Worm (Caenorhabditis elegans) whole organism, mixed stage, embryonic: ENCODE measurements around the gene F36D3.1.

Source experiments
- blmp-1 ChIP-seq: fragments of 150-350 bp; optimal IDR thresholded peaks from 2 replicates; lab custom pipeline; 2014; ENCODE audit warnings: missing biosample characterization, missing genetic modification characterization
- ceh-43 ChIP-seq: fragments of 200-800 bp; sonication (Bioruptor generic); optimal IDR thresholded peaks from 2 replicates; lab custom pipeline; 2018; ENCODE audit warnings: mild to moderate bottlenecking, missing genetic modification characterization, moderate library complexity, missing compliant biosample characterization
- ceh-83 ChIP-seq: fragments of 200-800 bp; sonication (Bioruptor generic); optimal IDR thresholded peaks from 2 replicates; lab custom pipeline; 2018; ENCODE audit warnings: mild to moderate bottlenecking, missing genetic modification characterization, missing compliant biosample characterization
- ces-1 ChIP-seq: fragments of 150-350 bp; optimal IDR thresholded peaks from 2 replicates; lab custom pipeline; 2014; ENCODE audit warnings: missing biosample characterization, missing genetic modification reagents, missing genetic modification characterization
- cnd-1 ChIP-seq: fragments of 200-800 bp; sonication (Bioruptor generic); optimal IDR thresholded peaks from 2 replicates; lab custom pipeline; 2018; ENCODE audit warnings: mild to moderate bottlenecking, missing genetic modification characterization, missing compliant biosample characterization
- drap-1 ChIP-seq: fragments of 200-800 bp; sonication (Bioruptor generic); optimal IDR thresholded peaks from 3 replicates; lab custom pipeline; 2018; ENCODE audit warnings: mild to moderate bottlenecking, missing genetic modification characterization, missing compliant biosample characterization
- elt-1 ChIP-seq: sonication (generic microtip); optimal IDR thresholded peaks from 2 replicates; lab custom pipeline; 2017; ENCODE audit warnings: missing genetic modification characterization, mild to moderate bottlenecking, missing compliant biosample characterization, antibody characterized with exemption, moderate library complexity, borderline replicate concordance; ENCODE audit not compliant: insufficient read depth
- flh-1 ChIP-seq: fragments of 200-800 bp; sonication (Bioruptor generic); optimal IDR thresholded peaks from 2 replicates; lab custom pipeline; 2018; ENCODE audit warnings: mild to moderate bottlenecking, missing genetic modification characterization, moderate library complexity, missing compliant biosample characterization
- hlh-1 ChIP-seq: fragments of 150-350 bp; optimal IDR thresholded peaks from 2 replicates; lab custom pipeline; 2014; ENCODE audit warnings: missing biosample characterization, missing genetic modification reagents, missing genetic modification characterization
- lin-13 ChIP-seq: fragments of 150-350 bp; optimal IDR thresholded peaks from 2 replicates; lab custom pipeline; 2014; ENCODE audit warnings: missing biosample characterization, missing genetic modification characterization
- lin-32 ChIP-seq: fragments of 200-800 bp; sonication (Bioruptor generic); optimal IDR thresholded peaks from 2 replicates; lab custom pipeline; 2018; ENCODE audit warnings: mild to moderate bottlenecking, missing genetic modification characterization, missing compliant biosample characterization
- lsy-2 ChIP-seq: fragments of 150-350 bp; optimal IDR thresholded peaks from 2 replicates; lab custom pipeline; 2014; ENCODE audit warnings: missing biosample characterization, missing genetic modification characterization
- mab-5 ChIP-seq: fragments of 150-350 bp; optimal IDR thresholded peaks from 2 replicates; lab custom pipeline; 2014; ENCODE audit warnings: missing biosample characterization, missing genetic modification characterization
- mep-1 ChIP-seq: fragments of 150-350 bp; optimal IDR thresholded peaks from 2 replicates; lab custom pipeline; 2017; ENCODE audit warnings: missing biosample characterization, missing genetic modification reagents, missing genetic modification characterization, inconsistent platforms
- mls-2 ChIP-seq: sonication (generic microtip); optimal IDR thresholded peaks from 2 replicates; lab custom pipeline; 2016; ENCODE audit warnings: mild to moderate bottlenecking, missing genetic modification characterization, moderate library complexity, missing compliant biosample characterization
- nhr-12 ChIP-seq: fragments of 150-350 bp; optimal IDR thresholded peaks from 2 replicates; lab custom pipeline; 2014; ENCODE audit warnings: missing biosample characterization, missing genetic modification characterization
- nhr-2 ChIP-seq: fragments of 150-350 bp; optimal IDR thresholded peaks from 2 replicates; lab custom pipeline; 2014; ENCODE audit warnings: missing biosample characterization, missing genetic modification characterization
- nhr-237 ChIP-seq: fragments of 150-350 bp; optimal IDR thresholded peaks from 2 replicates; lab custom pipeline; 2014; ENCODE audit warnings: missing biosample characterization, missing genetic modification characterization
- nhr-28 ChIP-seq: fragments of 150-350 bp; optimal IDR thresholded peaks from 2 replicates; lab custom pipeline; 2014; ENCODE audit warnings: missing biosample characterization, missing genetic modification characterization
- nhr-76 ChIP-seq: sonication (generic microtip); optimal IDR thresholded peaks from 2 replicates; lab custom pipeline; 2017; ENCODE audit warnings: missing biosample characterization, missing genetic modification characterization
- pha-4 ChIP-seq: fragments of 150-350 bp; optimal IDR thresholded peaks from 2 replicates; lab custom pipeline; 2018; ENCODE audit warnings: missing biosample characterization, missing genetic modification reagents, missing genetic modification characterization
- snpc-4 ChIP-seq: fragments of 150-350 bp; optimal IDR thresholded peaks from 2 replicates; lab custom pipeline; 2014; ENCODE audit warnings: missing biosample characterization, missing genetic modification characterization
- tbx-8 ChIP-seq: fragments of 200-800 bp; sonication (Bioruptor generic); optimal IDR thresholded peaks from 2 replicates; lab custom pipeline; 2018; ENCODE audit warnings: mild to moderate bottlenecking, missing genetic modification characterization, moderate library complexity, missing compliant biosample characterization
- unc-39 ChIP-seq: fragments of 150-350 bp; optimal IDR thresholded peaks from 2 replicates; lab custom pipeline; 2014; ENCODE audit warnings: missing biosample characterization, missing genetic modification characterization
- unc-62 ChIP-seq: fragments of 150-350 bp; optimal IDR thresholded peaks from 2 replicates; lab custom pipeline; 2014; ENCODE audit warnings: missing biosample characterization, missing genetic modification reagents, missing genetic modification characterization
- ztf-11 ChIP-seq: fragments of 150-350 bp; optimal IDR thresholded peaks from 2 replicates; lab custom pipeline; 2014; ENCODE audit warnings: missing biosample characterization, missing genetic modification characterization

The F36D3.1 gene

DNA sequence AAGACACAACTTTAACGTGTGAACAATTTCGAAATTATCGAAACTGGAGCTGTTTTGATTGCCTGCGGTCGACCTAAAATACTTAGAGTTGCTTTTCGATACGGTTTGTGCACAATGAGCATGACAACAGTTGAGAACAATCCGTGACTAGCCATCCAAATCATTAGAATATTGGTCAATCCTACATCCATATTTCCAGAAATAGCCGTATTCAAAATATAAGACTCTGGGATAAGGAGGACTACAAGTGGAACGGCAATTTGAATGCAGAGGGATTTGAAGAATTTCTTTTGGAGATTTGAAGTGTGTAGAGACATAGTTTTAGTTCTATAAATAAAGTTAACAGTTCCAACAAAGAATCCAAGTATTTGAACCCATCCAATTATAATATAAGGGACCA lies 39.8 kb upstream of the F36D3.1 start:
- no peak for TF ChIP-seq unc-62 (GFP tag; lab: Kevin White, UChicago)
- TF ChIP-seq mls-2 (tag; lab: Kevin White, UChicago) = no peak
- TF ChIP-seq tbx-8 (GFP tag; lab: Kevin White, UChicago) = no peak
- TF ChIP-seq elt-1 = no peak
- no peak for TF ChIP-seq nhr-12 (tag; lab: Kevin White, UChicago)
- no peak for TF ChIP-seq nhr-2 (tag; lab: Kevin White, UChicago)
- TF ChIP-seq nhr-28 = no peak
- no peak for TF ChIP-seq nhr-76 (tag; lab: Kevin White, UChicago)
- no peak for TF ChIP-seq hlh-1
- TF ChIP-seq ceh-83 (GFP tag; lab: Kevin White, UChicago) = no peak
- TF ChIP-seq, all 35 proteins: peak for 0

DNA sequence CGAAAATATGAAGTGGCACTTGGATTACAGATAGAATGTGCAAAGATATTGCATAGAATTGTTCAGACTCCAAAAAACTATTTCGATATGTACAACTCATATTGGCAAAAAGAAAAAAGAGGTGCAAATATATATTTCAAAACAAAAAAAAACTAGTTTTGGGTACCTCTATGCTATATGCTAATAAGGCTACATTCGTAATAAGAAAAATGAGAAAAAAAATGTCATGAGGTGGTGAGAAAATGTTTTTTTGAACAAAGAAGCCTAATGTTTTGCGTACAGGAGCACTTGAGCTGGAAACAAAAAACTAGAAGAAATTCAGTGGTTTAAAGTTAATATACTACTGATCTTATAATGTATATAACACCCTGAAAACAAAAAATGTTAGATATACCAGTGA lies 38.3 kb upstream of the F36D3.1 start, which contains the start of gene srh-142:
Gene srh-142 (minus strand): TSS at position 101 of the 400 bp plus-strand sequence.
- TF ChIP-seq mab-5 (no peak), nhr-237 (tag; lab: Kevin White, UChicago) (no peak)

DNA sequence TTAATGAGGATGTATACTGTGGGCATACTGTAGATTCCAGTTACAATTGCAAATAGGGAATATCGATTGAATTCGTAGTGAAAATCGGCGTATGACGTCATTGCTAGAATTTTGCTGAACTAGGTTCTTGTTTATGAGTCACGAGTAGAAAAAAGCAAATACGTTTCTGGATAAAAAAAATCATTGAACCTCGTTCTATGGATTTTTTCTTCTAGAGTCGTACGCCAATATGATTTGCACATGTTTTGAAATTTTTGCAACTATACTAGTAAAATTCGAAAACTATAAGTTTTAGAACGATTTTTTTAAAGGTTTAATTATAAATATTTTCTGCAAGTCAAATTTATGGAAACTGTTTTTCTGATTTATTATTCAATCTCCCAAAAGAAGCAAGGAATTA lies 31.3 kb upstream of the F36D3.1 start, which contains the start of gene sru-44:
Gene sru-44 (minus strand): TSS at position 101 of the 400 bp plus-strand sequence.
- no peak for TF ChIP-seq ceh-43 (GFP tag; lab: Kevin White, UChicago)
- no peak for TF ChIP-seq pha-4 (tag; lab: Kevin White, UChicago)
- no peak for TF ChIP-seq unc-62 (GFP tag; lab: Kevin White, UChicago)
- TF ChIP-seq flh-1 = no peak
- TF ChIP-seq, all 35 proteins: peak for 0

DNA sequence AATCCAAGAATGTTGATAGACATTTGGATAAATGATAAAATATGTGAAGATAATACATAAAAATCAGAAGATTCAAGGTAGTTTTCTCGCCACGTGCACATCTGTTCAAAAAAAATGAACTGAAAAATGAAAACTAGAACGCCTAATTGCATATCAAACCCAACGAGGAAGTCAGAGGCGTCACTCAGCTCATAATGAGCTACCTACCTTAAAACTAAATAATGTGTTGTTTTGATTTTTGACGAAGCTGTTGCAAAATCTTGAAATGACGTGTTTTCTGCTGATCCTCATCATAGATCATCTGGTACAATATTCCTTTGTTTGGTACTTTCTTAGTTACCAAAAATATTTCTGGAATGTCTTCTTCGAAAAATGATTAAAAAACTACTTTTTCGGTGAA lies 28.2 kb upstream of the F36D3.1 start, which contains the start of gene srh-138:
Gene srh-138 (minus strand): TSS at position 101 of the 400 bp plus-strand sequence.
- no peak for TF ChIP-seq nhr-2 (tag; lab: Kevin White, UChicago)
- no peak for TF ChIP-seq nhr-76 (tag; lab: Kevin White, UChicago)
- no peak for TF ChIP-seq nhr-237 (tag; lab: Kevin White, UChicago)
- TF ChIP-seq drap-1 = no peak
- TF ChIP-seq ztf-11 (tag; lab: Kevin White, UChicago) = no peak
- TF ChIP-seq cnd-1 (tag; lab: Kevin White, UChicago) = no peak
- no peak for TF ChIP-seq blmp-1 (tag; lab: Kevin White, UChicago)
- no peak for TF ChIP-seq elt-1
- no peak for TF ChIP-seq unc-39 (tag; lab: Kevin White, UChicago)
- TF ChIP-seq lsy-2 (tag; lab: Kevin White, UChicago) = no peak
- no peak for TF ChIP-seq tbx-8 (GFP tag; lab: Kevin White, UChicago)
- no peak for TF ChIP-seq lin-13 (tag; lab: Kevin White, UChicago)
- TF ChIP-seq pha-4 (tag; lab: Kevin White, UChicago) = no peak

DNA sequence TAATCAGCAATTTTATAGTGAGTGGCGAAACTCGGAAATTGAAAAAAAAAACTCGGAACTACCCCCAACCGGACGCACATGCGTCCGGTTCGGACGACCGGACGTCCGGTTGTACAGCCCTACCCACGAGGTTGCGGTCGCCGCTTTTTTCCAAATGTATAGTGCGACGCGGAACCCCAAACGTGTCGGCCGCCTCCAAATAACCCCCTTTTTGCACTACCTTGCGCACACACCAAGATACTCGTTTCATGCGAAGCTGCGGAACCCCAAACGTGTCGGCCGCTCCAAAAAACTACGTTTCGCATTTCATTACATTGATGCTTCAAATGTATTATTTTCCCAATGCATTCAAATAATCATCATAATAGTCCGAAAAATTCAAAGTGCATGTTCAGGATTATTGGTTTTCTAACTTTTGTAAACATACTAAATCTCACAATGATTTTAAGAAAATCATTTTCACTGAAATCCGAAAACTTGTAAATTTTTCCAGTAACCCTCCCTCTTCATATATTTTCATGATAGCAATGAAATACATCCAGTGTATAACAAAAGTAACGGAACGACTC lies 27.1 kb upstream of the F36D3.1 start, which contains the start of gene srw-35:
Gene srw-35 (plus strand): TSS at position 519 of the 569 bp plus-strand sequence.
- no peak for TF ChIP-seq nhr-237 (tag; lab: Kevin White, UChicago)
- TF ChIP-seq flh-1 = no peak

DNA sequence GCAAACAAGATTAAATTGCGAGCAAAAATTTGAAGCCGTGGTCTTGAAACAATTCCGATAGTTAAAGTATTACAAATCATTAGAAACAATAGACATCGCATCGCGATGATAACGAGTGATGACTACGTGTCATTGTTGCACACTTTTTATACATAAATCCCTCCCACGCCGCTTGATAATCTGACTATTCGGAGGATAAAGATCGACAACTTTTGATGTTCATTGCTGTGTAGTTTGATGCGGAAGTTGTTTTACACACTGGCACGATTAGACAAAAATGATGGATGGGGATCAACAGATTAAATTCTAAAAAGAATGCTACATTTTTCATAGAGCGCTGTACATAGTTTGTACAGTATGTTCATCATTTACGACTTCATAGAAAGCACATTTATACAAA lies 19.9 kb upstream of the F36D3.1 start, which contains the start of gene T08G3.11:
Gene T08G3.11 (minus strand): TSS at position 101 of the 400 bp plus-strand sequence.
- TF ChIP-seq hlh-1 (no peak), ces-1 (GFP tag; lab: Kevin White, UChicago) (no peak), ceh-83 (GFP tag; lab: Kevin White, UChicago) (no peak), nhr-2 (tag; lab: Kevin White, UChicago) (no peak), cnd-1 (tag; lab: Kevin White, UChicago) (no peak), mep-1 (tag; lab: Kevin White, UChicago) (no peak), snpc-4 (tag; lab: Kevin White, UChicago) (no peak), lin-32 (GFP tag; lab: Kevin White, UChicago) (no peak)
